Worm (Caenorhabditis elegans): ENCODE results near the gene F41E6.17.

- no peak for TF ChIP-seq mls-2 (tag; optimal IDR thresholded peaks at IDR 0.05)
- no peak for TF ChIP-seq pha-4 (tag; optimal IDR thresholded peaks at IDR 0.05)
- TF ChIP-seq unc-62 (GFP tag; optimal IDR thresholded peaks at IDR 0.05), result no peak
- no peak for TF ChIP-seq lsy-2 (tag; optimal IDR thresholded peaks at IDR 0.05)
- TF ChIP-seq lin-13 (tag; optimal IDR thresholded peaks at IDR 0.05), result no peak
Observed at ce11 chrV:8607353-8607850, 16.5 kb upstream of the F41E6.17 start, which contains the start of gene smk-1.

Data from whole organism, mixed stage, embryonic.